Worm (Caenorhabditis elegans) whole organism, late embryonic: ENCODE results near the gene C04C3.6.
"Not testable (repeated sequence)": the region's sequence is repeated elsewhere in the genome, so short reads cannot be mapped to it uniquely, and the experiment has no call there.

Source experiments
- C38D4.7 ChIP-seq: fragments of 200-800 bp; sonication (Bioruptor generic); optimal IDR thresholded peaks from 2 replicates; lab custom pipeline; 2018; ENCODE audit warnings: mild to moderate bottlenecking, missing genetic modification characterization, moderate library complexity, missing compliant biosample characterization
- F13H6.1 ChIP-seq: sonication (generic microtip); optimal IDR thresholded peaks from 2 replicates; lab custom pipeline; 2016; ENCODE audit warnings: missing genetic modification characterization, missing compliant biosample characterization
- K02D7.2 ChIP-seq: sonication (generic microtip); optimal IDR thresholded peaks from 2 replicates; lab custom pipeline; 2017; ENCODE audit warnings: mild to moderate bottlenecking, missing genetic modification characterization, missing compliant biosample characterization
- K09A11.1 ChIP-seq: sonication (generic microtip); optimal IDR thresholded peaks from 2 replicates; lab custom pipeline; 2017; ENCODE audit warnings: antibody characterized with exemption, mild to moderate bottlenecking, missing genetic modification characterization, missing compliant biosample characterization; ENCODE audit not compliant: insufficient read depth
- Y22D7AL.16 ChIP-seq: sonication (generic microtip); optimal IDR thresholded peaks from 2 replicates; lab custom pipeline; 2016; ENCODE audit warnings: missing genetic modification characterization, missing compliant biosample characterization
- ama-1 ChIP-seq: fragments of 150-350 bp; optimal IDR thresholded peaks from 2 replicates; lab custom pipeline; 2014
- ceh-18 ChIP-seq: sonication (generic microtip); optimal IDR thresholded peaks from 2 replicates; lab custom pipeline; 2016; ENCODE audit warnings: missing genetic modification characterization, missing compliant biosample characterization
- ceh-19 ChIP-seq: fragments of 200-800 bp; sonication (Bioruptor generic); optimal IDR thresholded peaks from 2 replicates; lab custom pipeline; 2018; ENCODE audit warnings: mild to moderate bottlenecking, missing genetic modification characterization, missing compliant biosample characterization
- ceh-30 ChIP-seq: fragments of 150-350 bp; optimal IDR thresholded peaks from 2 replicates; lab custom pipeline; 2014; ENCODE audit warnings: missing biosample characterization, missing genetic modification characterization
- ceh-34 ChIP-seq: sonication (generic microtip); optimal IDR thresholded peaks from 2 replicates; lab custom pipeline; 2016; ENCODE audit warnings: mild to moderate bottlenecking, missing genetic modification characterization, missing compliant biosample characterization
- ceh-45 ChIP-seq: fragments of 200-800 bp; sonication (Bioruptor generic); IDR thresholded peaks from 2 replicates; pipeline ENCODE4 v1.3.6; 2022; ENCODE audit warnings: missing genetic modification reagents, missing genetic modification characterization, missing compliant biosample characterization
- ceh-6 ChIP-seq: fragments of 200-800 bp; sonication (Bioruptor generic); optimal IDR thresholded peaks from 2 replicates; lab custom pipeline; 2018; ENCODE audit warnings: mild to moderate bottlenecking, missing genetic modification characterization, missing compliant biosample characterization
- ceh-9 ChIP-seq: sonication (generic microtip); optimal IDR thresholded peaks from 2 replicates; lab custom pipeline; 2016; ENCODE audit warnings: mild to moderate bottlenecking, missing genetic modification characterization, inconsistent platforms, missing compliant biosample characterization
- dmd-4 ChIP-seq: sonication (generic microtip); optimal IDR thresholded peaks from 2 replicates; lab custom pipeline; 2016; ENCODE audit warnings: borderline replicate concordance, missing genetic modification characterization, missing compliant biosample characterization
- ets-4 ChIP-seq: sonication (generic microtip); optimal IDR thresholded peaks from 2 replicates; lab custom pipeline; 2016; ENCODE audit warnings: missing genetic modification characterization, missing compliant biosample characterization
- fkh-10 ChIP-seq: fragments of 150-350 bp; optimal IDR thresholded peaks from 2 replicates; lab custom pipeline; 2014; ENCODE audit warnings: missing biosample characterization, missing genetic modification reagents, missing genetic modification characterization
- hlh-15 ChIP-seq: sonication (generic microtip); optimal IDR thresholded peaks from 2 replicates; lab custom pipeline; 2016; ENCODE audit warnings: missing genetic modification characterization, missing compliant biosample characterization
- hlh-8 ChIP-seq: sonication (generic microtip); optimal IDR thresholded peaks from 2 replicates; lab custom pipeline; 2016; ENCODE audit warnings: missing genotype, missing genetic modification characterization, missing compliant biosample characterization
- lin-11 ChIP-seq: fragments of 200-800 bp; sonication (Bioruptor generic); optimal IDR thresholded peaks from 2 replicates; lab custom pipeline; 2018; ENCODE audit warnings: mild to moderate bottlenecking, missing genetic modification characterization, missing compliant biosample characterization
- mec-3 ChIP-seq: sonication (generic microtip); optimal IDR thresholded peaks from 2 replicates; lab custom pipeline; 2016; ENCODE audit warnings: borderline replicate concordance, missing genetic modification characterization, missing compliant biosample characterization
- nhr-11 ChIP-seq: fragments of 150-350 bp; optimal IDR thresholded peaks from 2 replicates; lab custom pipeline; 2014; ENCODE audit warnings: missing biosample characterization, missing genetic modification characterization
- nhr-232 ChIP-seq: sonication (generic microtip); optimal IDR thresholded peaks from 2 replicates; lab custom pipeline; 2016; ENCODE audit warnings: missing genetic modification characterization, missing compliant biosample characterization
- pag-3 ChIP-seq: sonication (generic microtip); optimal IDR thresholded peaks from 2 replicates; lab custom pipeline; 2016; ENCODE audit warnings: missing compliant biosample characterization, missing genetic modification characterization, borderline replicate concordance
- pat-9 ChIP-seq: fragments of 200-800 bp; sonication (Bioruptor generic); optimal IDR thresholded peaks from 2 replicates; lab custom pipeline; 2018; ENCODE audit warnings: mild to moderate bottlenecking, missing genetic modification characterization, moderate library complexity, missing compliant biosample characterization
- pax-1 ChIP-seq: fragments of 150-350 bp; optimal IDR thresholded peaks from 2 replicates; lab custom pipeline; 2014; ENCODE audit warnings: missing biosample characterization, missing genetic modification characterization
- pqm-1 ChIP-seq: sonication (generic microtip); optimal IDR thresholded peaks from 2 replicates; lab custom pipeline; 2016; ENCODE audit warnings: missing genetic modification characterization, missing compliant biosample characterization
- pros-1 ChIP-seq: fragments of 150-350 bp; optimal IDR thresholded peaks from 2 replicates; lab custom pipeline; 2014; ENCODE audit warnings: missing biosample characterization, missing genetic modification reagents, missing genetic modification characterization
- rnt-1 ChIP-seq: sonication (generic microtip); optimal IDR thresholded peaks from 2 replicates; lab custom pipeline; 2016; ENCODE audit warnings: missing genetic modification characterization, missing compliant biosample characterization
- sox-2 ChIP-seq: fragments of 200-800 bp; sonication (Bioruptor generic); IDR thresholded peaks from 2 replicates; pipeline ENCODE4 v1.3.6; 2022; ENCODE audit warnings: missing genetic modification reagents, missing genetic modification characterization, missing compliant biosample characterization
- sox-4 ChIP-seq: sonication (generic microtip); optimal IDR thresholded peaks from 2 replicates; lab custom pipeline; 2017; ENCODE audit warnings: mild to moderate bottlenecking, missing genetic modification characterization, inconsistent platforms, missing compliant biosample characterization
- syd-9 ChIP-seq: sonication (generic microtip); optimal IDR thresholded peaks from 2 replicates; lab custom pipeline; 2016; ENCODE audit warnings: mild to moderate bottlenecking, missing genetic modification characterization, moderate library complexity, missing compliant biosample characterization
- tbx-2 ChIP-seq: sonication (generic microtip); optimal IDR thresholded peaks from 2 replicates; lab custom pipeline; 2016; ENCODE audit warnings: missing genetic modification characterization, missing compliant biosample characterization
- ttx-3 ChIP-seq: sonication (generic microtip); optimal IDR thresholded peaks from 2 replicates; lab custom pipeline; 2016; ENCODE audit warnings: missing genetic modification reagents, missing genetic modification characterization, missing compliant biosample characterization
- unc-42 ChIP-seq: sonication (generic microtip); optimal IDR thresholded peaks from 2 replicates; lab custom pipeline; 2016; ENCODE audit warnings: missing genotype, missing genetic modification characterization, missing compliant biosample characterization
- zip-5 ChIP-seq: sonication (generic microtip); optimal IDR thresholded peaks from 2 replicates; lab custom pipeline; 2016; ENCODE audit warnings: missing genetic modification characterization, missing compliant biosample characterization
- ztf-16 ChIP-seq: sonication (generic microtip); optimal IDR thresholded peaks from 2 replicates; lab custom pipeline; 2017; ENCODE audit warnings: missing genetic modification characterization, missing compliant biosample characterization

C04C3.6 gene

ce11 chrIV:3438022-3438421, 15.6 kb upstream of the C04C3.6 start, which contains the start of gene grd-13:
grd-13 (plus strand) TSS chrIV:3438312.
- TF ChIP-seq K02D7.2 (tag; lab: Kevin White, UChicago) (no peak), pat-9 (tag; lab: Kevin White, UChicago) (no peak), C38D4.7 (GFP tag; lab: Kevin White, UChicago) (no peak), tbx-2 (tag; lab: Kevin White, UChicago) (no peak), unc-42 (tag; lab: Kevin White, UChicago) (no peak), rnt-1 (tag; lab: Kevin White, UChicago) (no peak), ttx-3 (tag; lab: Kevin White, UChicago) (no peak)

ce11 chrIV:3436021-3436420, 13.6 kb upstream of the C04C3.6 start, which contains the start of gene srz-32:
srz-32 (plus strand) TSS chrIV:3436321.
- TF ChIP-seq ceh-30 (tag; lab: Kevin White, UChicago) (no peak), zip-5 (no peak), F13H6.1 (tag; lab: Kevin White, UChicago) (no peak), ztf-16 (tag; lab: Kevin White, UChicago) (no peak), ets-4 (tag; lab: Kevin White, UChicago) (no peak), hlh-8 (tag; lab: Kevin White, UChicago) (no peak)

DNA sequence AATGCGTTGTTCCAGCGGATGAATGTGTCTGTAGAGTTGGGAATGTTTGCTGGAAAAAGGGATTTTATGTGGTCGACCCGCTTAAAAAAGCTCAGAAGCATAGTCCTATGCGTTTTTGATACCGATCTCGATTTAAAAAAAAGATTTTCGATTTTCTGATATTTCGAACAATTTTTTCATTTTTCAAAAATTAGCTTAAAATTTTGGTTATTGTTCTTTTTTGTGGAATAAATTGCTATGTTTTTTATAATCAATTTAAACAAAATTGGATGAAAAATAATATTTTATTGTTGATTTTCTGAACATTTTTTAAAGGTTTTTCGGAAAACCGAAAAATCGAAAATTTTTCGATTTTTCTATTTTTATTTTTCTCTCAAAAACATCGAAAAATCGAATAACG, 11.0 kb upstream of the C04C3.6 start, which contains the start of gene C04C3.7:
Gene C04C3.7 (minus strand): TSS at position 101 of the 400 bp plus-strand sequence.
- not testable (repeated sequence) for TF ChIP-seq nhr-11, mec-3, K09A11.1 (tag; lab: Kevin White, UChicago)

DNA sequence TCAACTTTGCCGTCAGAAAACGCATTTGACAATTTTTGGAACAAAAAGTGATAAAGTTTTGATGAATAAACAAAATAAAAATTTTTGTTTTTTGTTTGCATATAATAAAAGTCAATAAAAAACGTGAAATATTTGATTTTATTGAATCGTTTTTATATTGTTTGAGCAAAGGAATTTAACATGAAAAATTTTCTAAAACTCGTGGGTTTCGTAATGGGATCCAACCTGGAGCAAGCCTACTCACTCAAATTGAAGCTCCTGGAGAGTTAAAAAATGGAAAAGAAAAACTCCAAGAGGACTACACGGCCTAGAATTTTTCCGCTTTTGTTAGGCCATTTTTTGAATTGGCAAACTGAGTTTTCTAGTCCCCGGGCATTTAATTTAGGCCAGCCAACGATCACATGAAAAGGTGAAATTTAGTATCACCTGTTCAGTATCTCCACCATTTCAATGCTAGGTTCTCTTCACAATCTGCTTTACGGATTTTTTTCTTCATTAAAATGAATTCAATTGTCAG, 6.1 kb upstream of the C04C3.6 start, which contains the start of the genes C04C3.9 and srz-60:
Gene C04C3.9 (minus strand): TSS at position 101 of the 517 bp plus-strand sequence.
Gene srz-60 (plus strand): TSS at position 467 of the 517 bp plus-strand sequence.
- no peak for TF ChIP-seq hlh-15
- no peak for TF ChIP-seq ama-1 (lab: Kevin White, UChicago)
- TF ChIP-seq ceh-6 (GFP tag; lab: Kevin White, UChicago): no peak
- TF ChIP-seq sox-2 (GFP tag; lab: Robert Waterston, UW): no peak
- TF ChIP-seq C38D4.7 (GFP tag; lab: Kevin White, UChicago): no peak
- no peak for TF ChIP-seq pqm-1 (tag; lab: Kevin White, UChicago)
- no peak for TF ChIP-seq ceh-18 (tag; lab: Kevin White, UChicago)
- no peak for TF ChIP-seq ttx-3 (tag; lab: Kevin White, UChicago)
- no peak for TF ChIP-seq tbx-2 (tag; lab: Kevin White, UChicago)
- no peak for TF ChIP-seq ceh-45
- no peak for TF ChIP-seq syd-9 (tag; lab: Kevin White, UChicago)
- no peak for TF ChIP-seq pros-1 (tag; lab: Kevin White, UChicago)
- TF ChIP-seq pag-3 (tag; lab: Kevin White, UChicago): no peak

DNA sequence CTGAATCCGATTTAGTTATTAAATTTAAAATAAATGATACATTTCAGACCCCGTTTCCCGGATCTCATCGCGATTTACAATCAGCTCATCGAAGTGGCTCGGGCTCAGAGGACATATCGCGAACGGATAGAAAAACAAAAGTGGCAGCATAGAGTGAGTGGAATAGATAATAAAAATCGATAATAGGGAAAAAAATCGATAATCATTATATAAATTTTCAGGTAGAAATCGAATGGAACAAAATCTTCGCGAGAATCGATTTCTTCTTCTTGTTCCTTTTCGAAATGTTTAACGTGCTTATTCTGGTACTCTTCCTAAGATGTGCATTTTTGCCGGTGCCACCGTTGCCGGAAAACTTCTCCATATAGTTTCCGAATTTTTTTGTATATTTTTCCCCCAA, 3.7 kb downstream of the C04C3.6 start:
- TF ChIP-seq ceh-30 (tag; lab: Kevin White, UChicago) (no peak), ceh-34 (no peak), nhr-232 (tag; lab: Kevin White, UChicago) (no peak), ceh-19 (no peak), dmd-4 (tag; lab: Kevin White, UChicago) (no peak), ceh-6 (GFP tag; lab: Kevin White, UChicago) (no peak), ceh-9 (tag; lab: Kevin White, UChicago) (no peak), lin-11 (tag; lab: Kevin White, UChicago) (no peak), sox-2 (GFP tag; lab: Robert Waterston, UW) (no peak), sox-4 (no peak), ets-4 (tag; lab: Kevin White, UChicago) (no peak), pax-1 (no peak), fkh-10 (GFP tag; lab: Kevin White, UChicago) (no peak), Y22D7AL.16 (tag; lab: Kevin White, UChicago) (no peak)
